Worm (Caenorhabditis elegans) whole organism, L4 larva: ENCODE data around the gene ragc-1.
A peak's percentile ranks its signal among the peaks of the same experiment; 100 is the strongest.

Experiments
- F10B5.3 ChIP-seq: sonication (generic microtip); optimal IDR thresholded peaks from 2 replicates; lab custom pipeline; 2016; ENCODE audit warnings: mild to moderate bottlenecking, missing genetic modification characterization, missing compliant biosample characterization
- F37D6.2 ChIP-seq: sonication (generic microtip); optimal IDR thresholded peaks from 2 replicates; lab custom pipeline; 2016; ENCODE audit warnings: mild to moderate bottlenecking, missing genetic modification characterization, missing compliant biosample characterization
- F49E8.2 ChIP-seq: sonication (generic microtip); optimal IDR thresholded peaks from 2 replicates; lab custom pipeline; 2016; ENCODE audit warnings: missing compliant biosample characterization, mild to moderate bottlenecking, missing genetic modification characterization, borderline replicate concordance
- T20F7.1 ChIP-seq: fragments of 200-800 bp; sonication (Bioruptor generic); optimal IDR thresholded peaks from 2 replicates; lab custom pipeline; 2018; ENCODE audit warnings: mild to moderate bottlenecking, missing genetic modification characterization, missing compliant biosample characterization
- Y48G9A.11 ChIP-seq: fragments of 200-800 bp; sonication (Bioruptor generic); IDR thresholded peaks from 2 replicates; pipeline ENCODE4 v1.3.6; 2022; ENCODE audit warnings: missing genetic modification reagents, missing genetic modification characterization, missing compliant biosample characterization
- Y75B8A.6 ChIP-seq: fragments of 200-800 bp; sonication (Bioruptor generic); IDR thresholded peaks from 2 replicates; pipeline ENCODE4 v1.3.6; 2022; ENCODE audit warnings: missing genetic modification reagents, missing genetic modification characterization, missing compliant biosample characterization
- ZK337.2 ChIP-seq: fragments of 200-800 bp; sonication (Bioruptor generic); IDR thresholded peaks from 2 replicates; pipeline ENCODE4 v1.3.6; 2022; ENCODE audit warnings: missing genetic modification reagents, missing genetic modification characterization, missing compliant biosample characterization
- aha-1 ChIP-seq: fragments of 150-350 bp; peaks from one replicate; lab custom pipeline; 2014; ENCODE audit warnings: missing biosample characterization, missing genetic modification characterization
- ama-1 ChIP-seq: fragments of 150-350 bp; optimal IDR thresholded peaks from 2 replicates; lab custom pipeline; 2014; ENCODE audit warnings: inconsistent platforms, mixed read lengths
- attf-4 ChIP-seq: sonication (generic microtip); optimal IDR thresholded peaks from 3 replicates; lab custom pipeline; 2017; ENCODE audit warnings: missing biosample characterization, missing genetic modification characterization
- ceh-20 ChIP-seq: fragments of 200-800 bp; sonication (Bioruptor generic); IDR thresholded peaks from 2 replicates; pipeline ENCODE4 v1.3.6; 2022; ENCODE audit warnings: missing genetic modification reagents, missing genetic modification characterization, missing compliant biosample characterization
- ceh-82 ChIP-seq: sonication (generic microtip); optimal IDR thresholded peaks from 2 replicates; lab custom pipeline; 2017; ENCODE audit warnings: missing biosample characterization, missing genetic modification characterization
- ctbp-1 ChIP-seq: fragments of 200-800 bp; sonication (Bioruptor generic); IDR thresholded peaks from 2 replicates; pipeline ENCODE4 v1.3.6; 2022; ENCODE audit warnings: missing genetic modification reagents, missing genetic modification characterization, missing compliant biosample characterization
- dmd-9 ChIP-seq: fragments of 200-800 bp; sonication (Bioruptor generic); IDR thresholded peaks from 2 replicates; pipeline ENCODE4 v1.3.6; 2022; ENCODE audit warnings: missing genetic modification reagents, missing genetic modification characterization, missing compliant biosample characterization
- duxl-1 ChIP-seq: sonication (generic microtip); optimal IDR thresholded peaks from 2 replicates; lab custom pipeline; 2016; ENCODE audit warnings: mild to moderate bottlenecking, missing genetic modification characterization, moderate library complexity, missing compliant biosample characterization; ENCODE audit not compliant: poor library complexity
- dve-1 ChIP-seq: sonication (generic microtip); optimal IDR thresholded peaks from 2 replicates; lab custom pipeline; 2017; ENCODE audit warnings: antibody characterized with exemption, mild to moderate bottlenecking, missing genetic modification characterization, missing compliant biosample characterization; ENCODE audit not compliant: insufficient read depth
- egl-27 ChIP-seq: sonication (generic microtip); optimal IDR thresholded peaks from 3 replicates; lab custom pipeline; 2017; ENCODE audit warnings: missing biosample characterization, missing genetic modification reagents, missing genetic modification characterization
- fos-1 ChIP-seq: fragments of 150-350 bp; optimal IDR thresholded peaks from 2 replicates; lab custom pipeline; 2014; ENCODE audit warnings: missing biosample characterization, missing genetic modification characterization
- hif-1 ChIP-seq, 2 experiments: sonication (generic microtip); optimal IDR thresholded peaks; 2 replicates each; lab custom pipeline; 2016 to 2017; ENCODE audit warnings: missing compliant biosample characterization in 2 of 2, missing genetic modification characterization in 2 of 2, missing genetic modification reagents in 2 of 2, missing genotype in 2 of 2, mild to moderate bottlenecking in 1 of 2
- lin-1 ChIP-seq: fragments of 200-800 bp; sonication (Bioruptor generic); IDR thresholded peaks from 2 replicates; pipeline ENCODE4 v1.3.6; 2022; ENCODE audit warnings: missing genetic modification reagents, missing genetic modification characterization, missing compliant biosample characterization
- lin-15B ChIP-seq: fragments of 150-350 bp; sonication (generic microtip); optimal IDR thresholded peaks from 3 replicates; lab custom pipeline; 2014; ENCODE audit warnings: missing biosample characterization, missing genetic modification characterization
- lin-29 ChIP-seq: fragments of 200-800 bp; sonication (Bioruptor generic); IDR thresholded peaks from 2 replicates; pipeline ENCODE4 v1.3.6; 2022; ENCODE audit warnings: missing genetic modification reagents, missing genetic modification characterization, missing compliant biosample characterization
- lin-39 ChIP-seq: fragments of 150-350 bp; optimal IDR thresholded peaks from 2 replicates; lab custom pipeline; 2014; ENCODE audit warnings: missing biosample characterization, missing genetic modification reagents, missing genetic modification characterization
- lir-3 ChIP-seq: sonication (generic microtip); optimal IDR thresholded peaks from 2 replicates; lab custom pipeline; 2016; ENCODE audit warnings: mild to moderate bottlenecking, missing genetic modification characterization, missing compliant biosample characterization
- lsy-2 ChIP-seq, 2 experiments: fragments of 150-350 bp in 1 of 2; sonication (generic microtip) in 1 of 2; optimal IDR thresholded peaks; 2 replicates each; lab custom pipeline; 2014 to 2017; ENCODE audit warnings: missing biosample characterization in 2 of 2, missing genetic modification characterization in 2 of 2
- madf-5 ChIP-seq, 2 experiments: fragments of 200-800 bp; sonication (Bioruptor generic); IDR thresholded peaks; 2 replicates each; pipeline ENCODE4 v1.3.6; 2022; ENCODE audit warnings: missing compliant biosample characterization in 2 of 2, missing genetic modification characterization in 2 of 2
- mdl-1 ChIP-seq, 2 experiments: fragments of 150-350 bp in 1 of 2; sonication (generic microtip) in 1 of 2; optimal IDR thresholded peaks; 2 replicates each; lab custom pipeline; 2014 to 2017; ENCODE audit warnings: missing biosample characterization in 2 of 2, missing genetic modification characterization in 2 of 2
- mep-1 ChIP-seq: fragments of 150-350 bp; sonication (generic microtip); optimal IDR thresholded peaks from 3 replicates; lab custom pipeline; 2014; ENCODE audit warnings: missing biosample characterization, missing genetic modification characterization
- mes-2 ChIP-seq: sonication (generic microtip); optimal IDR thresholded peaks from 2 replicates; lab custom pipeline; 2016; ENCODE audit warnings: missing genotype, mild to moderate bottlenecking, missing genetic modification characterization, missing compliant biosample characterization; ENCODE audit not compliant: poor library complexity, severe bottlenecking
- nhr-102 ChIP-seq: sonication (generic microtip); optimal IDR thresholded peaks from 2 replicates; lab custom pipeline; 2016; ENCODE audit warnings: mild to moderate bottlenecking, missing genetic modification characterization, moderate library complexity, missing compliant biosample characterization
- nhr-111 ChIP-seq: fragments of 200-800 bp; sonication (Bioruptor generic); optimal IDR thresholded peaks from 2 replicates; lab custom pipeline; 2018; ENCODE audit warnings: mild to moderate bottlenecking, missing genetic modification characterization, missing compliant biosample characterization
- nhr-28 ChIP-seq: fragments of 150-350 bp; optimal IDR thresholded peaks from 2 replicates; lab custom pipeline; 2014; ENCODE audit warnings: missing biosample characterization, missing genetic modification characterization
- nhr-76 ChIP-seq: fragments of 150-350 bp; optimal IDR thresholded peaks from 2 replicates; lab custom pipeline; 2014; ENCODE audit warnings: missing biosample characterization, missing genetic modification characterization
- nhr-77 ChIP-seq: fragments of 150-350 bp; optimal IDR thresholded peaks from 2 replicates; lab custom pipeline; 2014; ENCODE audit warnings: missing biosample characterization, missing genetic modification characterization
- php-3 ChIP-seq: fragments of 200-800 bp; sonication (Bioruptor generic); IDR thresholded peaks from 2 replicates; pipeline ENCODE4 v1.3.6; 2022; ENCODE audit warnings: missing genetic modification reagents, missing genetic modification characterization, missing compliant biosample characterization
- rbr-2 ChIP-seq: sonication (generic microtip); optimal IDR thresholded peaks from 2 replicates; lab custom pipeline; 2016; ENCODE audit warnings: missing genotype, missing genetic modification characterization, missing compliant biosample characterization
- sdz-12 ChIP-seq: fragments of 200-800 bp; sonication (Bioruptor generic); optimal IDR thresholded peaks from 2 replicates; lab custom pipeline; 2018; ENCODE audit warnings: mild to moderate bottlenecking, missing genetic modification characterization, missing compliant biosample characterization
- snpc-1.2 ChIP-seq: fragments of 200-800 bp; sonication (Bioruptor generic); IDR thresholded peaks from 2 replicates; pipeline ENCODE4 v1.3.6; 2022; ENCODE audit warnings: missing genetic modification reagents, missing genetic modification characterization, missing compliant biosample characterization
- snpc-4 ChIP-seq: fragments of 150-350 bp; optimal IDR thresholded peaks from 2 replicates; lab custom pipeline; 2014; ENCODE audit warnings: missing biosample characterization, missing genetic modification characterization
- tag-97 ChIP-seq: fragments of 200-800 bp; sonication (Bioruptor generic); IDR thresholded peaks from 2 replicates; pipeline ENCODE4 v1.3.6; 2022; ENCODE audit warnings: missing genetic modification characterization, missing compliant biosample characterization
- unc-39 ChIP-seq: sonication (generic microtip); optimal IDR thresholded peaks from 2 replicates; lab custom pipeline; 2017; ENCODE audit warnings: missing biosample characterization, missing genetic modification characterization
- unc-62 ChIP-seq, 3 experiments: fragments of 150-350 bp in 1 of 3; sonication (generic microtip); optimal IDR thresholded peaks in 2 of 3; peaks in 1 of 3; 1 replicate in 1 of 3; 2 replicates in 2 of 3; lab custom pipeline; 2014 to 2017; ENCODE audit warnings: missing biosample characterization in 3 of 3, missing genetic modification characterization in 3 of 3, missing genetic modification reagents in 3 of 3, missing genotype in 1 of 3
- zfp-2 ChIP-seq: sonication (generic microtip); optimal IDR thresholded peaks from 2 replicates; lab custom pipeline; 2016; ENCODE audit warnings: mild to moderate bottlenecking, missing genetic modification characterization, missing compliant biosample characterization
- zfp-3 ChIP-seq: fragments of 200-800 bp; sonication (Bioruptor generic); conservative IDR thresholded peaks from 2 replicates; pipeline ENCODE4 v1.3.6; 2022; ENCODE audit warnings: missing genetic modification reagents, missing genetic modification characterization, missing compliant biosample characterization
- zip-11 ChIP-seq: fragments of 200-800 bp; sonication (Bioruptor generic); IDR thresholded peaks from 2 replicates; pipeline ENCODE4 v1.3.6; 2022; ENCODE audit warnings: missing genetic modification characterization, missing compliant biosample characterization
- zip-2 ChIP-seq: fragments of 150-350 bp; optimal IDR thresholded peaks from 2 replicates; lab custom pipeline; 2014; ENCODE audit warnings: missing biosample characterization, missing genetic modification characterization
- ztf-7 ChIP-seq: fragments of 150-350 bp; optimal IDR thresholded peaks from 2 replicates; lab custom pipeline; 2014; ENCODE audit warnings: missing biosample characterization, missing genetic modification characterization

The ragc-1 gene

DNA sequence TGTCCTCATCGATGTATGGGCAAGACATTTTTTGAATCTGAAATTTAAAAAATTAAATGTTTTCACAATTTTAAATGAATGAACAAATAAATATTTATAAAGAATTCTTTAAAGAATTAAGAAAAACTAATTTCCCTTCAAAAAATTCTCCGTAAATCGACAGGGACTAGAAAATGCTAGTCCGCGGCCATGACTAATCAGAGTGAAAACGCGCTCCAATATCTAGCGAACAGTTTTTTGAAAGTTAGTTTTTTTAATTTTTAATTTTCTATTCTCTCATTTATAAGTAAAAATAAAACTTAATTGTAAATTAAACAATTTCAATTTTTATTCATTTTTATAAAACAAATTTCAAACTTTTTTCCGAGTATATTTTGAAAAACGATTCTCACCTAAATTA lies 11.9 kb downstream of the ragc-1 start (continued):
- TF ChIP-seq tag-97 (GFP tag; lab: Robert Waterston, UW), result no peak

DNA sequence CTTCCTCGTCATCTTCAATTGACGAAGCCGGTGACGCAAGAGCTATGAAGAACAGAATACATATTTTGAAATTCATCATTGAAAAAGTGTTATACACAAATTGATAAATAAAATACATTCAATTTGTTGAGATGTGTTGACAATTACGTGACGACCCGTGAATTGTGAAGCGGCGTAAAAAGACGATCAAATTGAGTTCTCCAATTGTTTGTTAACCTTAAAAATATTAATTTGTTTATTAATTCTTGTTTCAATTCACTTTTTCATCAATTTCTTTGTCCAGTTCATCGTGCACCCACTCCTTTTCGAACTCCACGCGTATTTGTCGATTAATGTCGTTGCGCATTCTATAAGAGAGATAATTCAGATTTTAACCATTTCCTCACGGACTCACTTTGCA lies 12.6 kb downstream of the ragc-1 start, which contains the start of gene spe-36:
Gene spe-36, minus strand, starts transcription at position 101 of the 400 bp plus-strand sequence.
- no peak for TF ChIP-seq ama-1 (lab: Kevin White, UChicago)
- no peak for TF ChIP-seq snpc-4
- no peak for TF ChIP-seq lin-29 (GFP tag; lab: Robert Waterston, UW)
- TF ChIP-seq fos-1 (tag; lab: Kevin White, UChicago), result no peak
- no peak for TF ChIP-seq nhr-111
- no peak for TF ChIP-seq ceh-82
- no peak for TF ChIP-seq ceh-20
- TF ChIP-seq lsy-2 (tag; optimal IDR thresholded peaks at IDR 0.05; lab: Kevin White, UChicago), result no peak
- TF ChIP-seq mep-1, result no peak
- TF ChIP-seq lin-39 (tag; lab: Kevin White, UChicago), result no peak
- TF ChIP-seq hif-1 (tag; optimal IDR thresholded peaks at IDR 0.05; lab: Kevin White, UChicago), result no peak
- no peak for TF ChIP-seq zip-11 (GFP tag; lab: Robert Waterston, UW)
- TF ChIP-seq dmd-9 (GFP tag; lab: Robert Waterston, UW), result no peak
- no peak for TF ChIP-seq nhr-28 (tag; lab: Kevin White, UChicago)
- TF ChIP-seq nhr-77, result no peak
- no peak for TF ChIP-seq zfp-3

ce11 chrIV:11586484-11586883 lies 18.2 kb downstream of the ragc-1 start:
- peak; percentile 92 for TF ChIP-seq aha-1 (tag; lab: Kevin White, UChicago)
- TF ChIP-seq madf-5 (GFP tag; IDR thresholded peaks at IDR 0.05; lab: Robert Waterston, UW), result no peak

ce11 chrIV:11584853-11585252 lies 19.9 kb downstream of the ragc-1 start:
- no peak for TF ChIP-seq Y48G9A.11 (GFP tag; lab: Robert Waterston, UW)
- TF ChIP-seq php-3 (GFP tag; lab: Robert Waterston, UW), result no peak
- TF ChIP-seq F10B5.3 (tag; lab: Kevin White, UChicago), result no peak
- no peak for TF ChIP-seq Y75B8A.6
- no peak for TF ChIP-seq nhr-76 (tag; lab: Kevin White, UChicago)
- TF ChIP-seq rbr-2, result no peak
- TF ChIP-seq lir-3, result no peak
- TF ChIP-seq zip-11 (GFP tag; lab: Robert Waterston, UW), result no peak
- peak; percentile 20 for TF ChIP-seq mes-2 (tag; lab: Kevin White, UChicago)
- TF ChIP-seq T20F7.1 (GFP tag; lab: Kevin White, UChicago), result no peak
- no peak for TF ChIP-seq lin-15B (tag; lab: Kevin White, UChicago)
- TF ChIP-seq lin-1, result no peak
- TF ChIP-seq zfp-2 (tag; lab: Kevin White, UChicago), result no peak
- TF ChIP-seq attf-4 (tag; lab: Kevin White, UChicago), result no peak
- no peak for TF ChIP-seq egl-27
- no peak for TF ChIP-seq ceh-82
- no peak for TF ChIP-seq dmd-9 (GFP tag; lab: Robert Waterston, UW)
- TF ChIP-seq duxl-1 (tag; lab: Kevin White, UChicago), result no peak
- no peak for TF ChIP-seq snpc-1.2 (GFP tag; lab: Robert Waterston, UW)
- TF ChIP-seq F49E8.2 (tag; lab: Kevin White, UChicago), result no peak
- no peak for TF ChIP-seq F37D6.2 (tag; lab: Kevin White, UChicago)
- no peak for TF ChIP-seq mdl-1 (tag; optimal IDR thresholded peaks at IDR 0.05; lab: Kevin White, UChicago)
- TF ChIP-seq ZK337.2 (GFP tag; lab: Robert Waterston, UW), result no peak
- no peak for TF ChIP-seq ztf-7 (tag; lab: Kevin White, UChicago)
- no peak for TF ChIP-seq unc-62 (GFP tag; optimal IDR thresholded peaks at IDR 0.05 in 1 of 2; lab: Kevin White, UChicago)
- TF ChIP-seq unc-62 (tag; optimal IDR thresholded peaks at IDR 0.05; lab: Kevin White, UChicago), result no peak
- no peak for TF ChIP-seq unc-39 (tag; lab: Kevin White, UChicago)
- TF ChIP-seq lin-39 (tag; lab: Kevin White, UChicago), result no peak
- TF ChIP-seq dve-1, result peak; percentile 15
- TF ChIP-seq zip-2 (tag; lab: Kevin White, UChicago), result no peak
- no peak for TF ChIP-seq nhr-102 (tag; lab: Kevin White, UChicago)
- no peak for TF ChIP-seq sdz-12 (GFP tag; lab: Kevin White, UChicago)
- TF ChIP-seq ctbp-1 (GFP tag; lab: Robert Waterston, UW), result no peak
